Fruit fly (Drosophila melanogaster) whole organism, wandering third instar larva: ENCODE measurements around the gene TTLL1B.
A peak's percentile ranks its signal among the peaks of the same experiment; 100 is the strongest.

Source experiments
- Abd-B ChIP-seq: fragments of >200 bp; optimal IDR thresholded peaks from 2 replicates; lab custom pipeline; 2017; ENCODE audit warnings: missing biosample characterization, missing genetic modification characterization
- CG32264 ChIP-seq: fragments of 200-800 bp; sonication (Bioruptor generic); optimal IDR thresholded peaks from 2 replicates; lab custom pipeline; 2016; ENCODE audit warnings: missing biosample characterization, missing genetic modification characterization
- CG9705 ChIP-seq: fragments of 200-800 bp; sonication (Bioruptor generic); optimal IDR thresholded peaks from 2 replicates; lab custom pipeline; 2018; ENCODE audit warnings: missing biosample characterization, mild to moderate bottlenecking, missing genetic modification characterization
- CrebA ChIP-seq: fragments of 200-800 bp; sonication (Bioruptor generic); optimal IDR thresholded peaks from 2 replicates; lab custom pipeline; 2016; ENCODE audit warnings: missing biosample characterization, mild to moderate bottlenecking, missing genetic modification characterization, borderline replicate concordance
- Dif ChIP-seq: fragments of 200-275, 200-300 bp; sonication (Bioruptor generic); optimal IDR thresholded peaks from 2 replicates; lab custom pipeline; 2018; ENCODE audit warnings: missing biosample characterization, missing genetic modification characterization; ENCODE audit not compliant: partially characterized antibody
- GATAd ChIP-seq: sonication (Bioruptor generic); optimal IDR thresholded peaks from 2 replicates; lab custom pipeline; 2016; ENCODE audit warnings: missing biosample characterization, missing genetic modification characterization
- HLH106 ChIP-seq: fragments of 200-800 bp; optimal IDR thresholded peaks from 3 replicates; lab custom pipeline; 2019; ENCODE audit warnings: missing biosample characterization, mild to moderate bottlenecking, missing genetic modification characterization, moderate library complexity
- Hnf4 ChIP-seq: fragments of 200-800 bp; sonication (Bioruptor generic); optimal IDR thresholded peaks from 2 replicates; lab custom pipeline; 2016; ENCODE audit warnings: missing biosample characterization, mild to moderate bottlenecking, missing genetic modification characterization
- Hr83 ChIP-seq: fragments of 200-300 bp; sonication (Bioruptor generic); optimal IDR thresholded peaks from 2 replicates; lab custom pipeline; 2016; ENCODE audit warnings: missing biosample characterization, mild to moderate bottlenecking, missing genetic modification characterization, moderate library complexity; ENCODE audit not compliant: poor library complexity, severe bottlenecking
- Jra ChIP-seq: sonication (Bioruptor generic); optimal IDR thresholded peaks from 2 replicates; lab custom pipeline; 2016; ENCODE audit warnings: missing biosample characterization, missing genetic modification characterization
- Mio ChIP-seq: sonication (Bioruptor generic); optimal IDR thresholded peaks from 2 replicates; lab custom pipeline; 2016; ENCODE audit warnings: missing biosample characterization, missing genetic modification characterization
- Myc ChIP-seq: fragments of >200 bp; optimal IDR thresholded peaks from 2 replicates; lab custom pipeline; 2017
- N ChIP-seq: fragments of >200 bp; optimal IDR thresholded peaks from 2 replicates; lab custom pipeline; 2018; ENCODE audit warnings: missing biosample characterization, missing external identifiers, missing genetic modification characterization
- Rel ChIP-seq, 2 experiments: fragments of 200-800 bp; sonication (Bioruptor generic) in 1 of 2; optimal IDR thresholded peaks; 2 replicates in 1 of 2; 3 replicates in 1 of 2; lab custom pipeline; 2016 to 2019; ENCODE audit warnings: mild to moderate bottlenecking in 2 of 2, missing biosample characterization in 2 of 2, missing genetic modification characterization in 2 of 2, moderate library complexity in 1 of 2
- Vsx2 ChIP-seq: fragments of 200-300, 225-300 bp; sonication (Bioruptor generic); optimal IDR thresholded peaks from 2 replicates; lab custom pipeline; 2018; ENCODE audit warnings: missing biosample characterization, missing genetic modification characterization; ENCODE audit not compliant: partially characterized antibody
- br ChIP-seq: fragments of 200-800 bp; sonication (Bioruptor generic); optimal IDR thresholded peaks from 2 replicates; lab custom pipeline; 2016; ENCODE audit warnings: missing biosample characterization, missing genetic modification characterization
- dl ChIP-seq, 2 experiments: fragments of 175-275, 200-275 bp in 1 of 2; fragments of 200-275 bp in 1 of 2; sonication (Bioruptor generic); optimal IDR thresholded peaks; lab custom pipeline; 2018; ENCODE audit warnings: mild to moderate bottlenecking in 2 of 2, missing biosample characterization in 2 of 2, missing genetic modification characterization in 2 of 2, moderate library complexity in 2 of 2; ENCODE audit not compliant: partially characterized antibody in 2 of 2, insufficient read depth in 1 of 2
- dmrt93B ChIP-seq: fragments of 200-800 bp; sonication (Bioruptor generic); optimal IDR thresholded peaks from 2 replicates; lab custom pipeline; 2018; ENCODE audit warnings: missing biosample characterization, mild to moderate bottlenecking, missing genetic modification characterization
- dsf ChIP-seq: sonication (Bioruptor generic); optimal IDR thresholded peaks from 2 replicates; lab custom pipeline; 2016; ENCODE audit warnings: missing biosample characterization, missing genetic modification characterization, borderline replicate concordance
- foxo ChIP-seq, 2 experiments: fragments of 200-800 bp; sonication (Bioruptor generic); optimal IDR thresholded peaks; 2 replicates in 1 of 2; 3 replicates in 1 of 2; lab custom pipeline; 2016 to 2017; ENCODE audit warnings: missing biosample characterization in 2 of 2, missing genetic modification characterization in 2 of 2
- fru ChIP-seq: fragments of 200-800 bp; sonication (Bioruptor generic); optimal IDR thresholded peaks from 3 replicates; lab custom pipeline; 2016; ENCODE audit warnings: missing biosample characterization, mild to moderate bottlenecking, missing genetic modification characterization
- h ChIP-seq: fragments of 200-800 bp; sonication (Bioruptor generic); optimal IDR thresholded peaks from 3 replicates; lab custom pipeline; 2016; ENCODE audit warnings: missing biosample characterization, mild to moderate bottlenecking, missing genetic modification characterization
- jim ChIP-seq: fragments of 175-275, 200-325 bp; sonication (Bioruptor generic); optimal IDR thresholded peaks from 2 replicates; lab custom pipeline; 2016; ENCODE audit warnings: missing biosample characterization, mild to moderate bottlenecking, missing genetic modification characterization
- pan ChIP-seq: fragments of >200 bp; optimal IDR thresholded peaks from 2 replicates; lab custom pipeline; 2017
- psq ChIP-seq: fragments of 200-800 bp; sonication (Bioruptor generic); optimal IDR thresholded peaks from 3 replicates; lab custom pipeline; 2017; ENCODE audit warnings: missing biosample characterization, mild to moderate bottlenecking, missing genetic modification characterization, moderate library complexity
- rgr ChIP-seq: fragments of 200-800 bp; sonication (Bioruptor generic); optimal IDR thresholded peaks from 3 replicates; lab custom pipeline; 2016; ENCODE audit warnings: missing biosample characterization, mild to moderate bottlenecking, missing genetic modification characterization
- sage ChIP-seq: fragments of 200-800 bp; sonication (Bioruptor generic); optimal IDR thresholded peaks from 2 replicates; lab custom pipeline; 2016; ENCODE audit warnings: missing biosample characterization, mild to moderate bottlenecking, missing genetic modification characterization
- sv ChIP-seq: fragments of 200-800 bp; sonication (Bioruptor generic); optimal IDR thresholded peaks from 3 replicates; lab custom pipeline; 2016; ENCODE audit warnings: missing biosample characterization, missing genetic modification characterization
- tai ChIP-seq: sonication (Bioruptor generic); optimal IDR thresholded peaks from 2 replicates; lab custom pipeline; 2016; ENCODE audit warnings: missing biosample characterization, missing genetic modification characterization
- usp ChIP-seq: fragments of >200 bp; optimal IDR thresholded peaks from 2 replicates; lab custom pipeline; 2017; ENCODE audit warnings: missing biosample characterization, missing genetic modification characterization
- woc ChIP-seq: sonication (Bioruptor generic); optimal IDR thresholded peaks from 2 replicates; lab custom pipeline; 2016; ENCODE audit warnings: missing biosample characterization, mild to moderate bottlenecking, missing genetic modification characterization

Gene TTLL1B

dm6 chr3L:4690698-4691097, 42.6 kb downstream of the TTLL1B start (continued):
- peak; percentile 15 for TF ChIP-seq h (GFP tag; lab: Kevin White, UChicago)
- TF ChIP-seq Vsx2 (GFP tag; lab: Kevin White, UChicago), result no peak
- peak in 1 of 2 experiments; percentile 20 for TF ChIP-seq foxo (GFP tag; optimal IDR thresholded peaks at IDR 0.05; lab: Kevin White, UChicago)
- no peak for TF ChIP-seq fru (GFP tag; lab: Kevin White, UChicago)
- peak; percentile 23 for TF ChIP-seq rgr
- no peak for TF ChIP-seq pan (lab: Kevin White, UChicago)
- no peak for TF ChIP-seq Dif (GFP tag; lab: Kevin White, UChicago)
- TF ChIP-seq dsf, result no peak
- TF ChIP-seq tai (GFP tag; lab: Kevin White, UChicago), result peak; percentile 50
- TF ChIP-seq sage (GFP tag; lab: Kevin White, UChicago), result no peak
- TF ChIP-seq Myc (lab: Kevin White, UChicago), result peak; percentile 35

DNA sequence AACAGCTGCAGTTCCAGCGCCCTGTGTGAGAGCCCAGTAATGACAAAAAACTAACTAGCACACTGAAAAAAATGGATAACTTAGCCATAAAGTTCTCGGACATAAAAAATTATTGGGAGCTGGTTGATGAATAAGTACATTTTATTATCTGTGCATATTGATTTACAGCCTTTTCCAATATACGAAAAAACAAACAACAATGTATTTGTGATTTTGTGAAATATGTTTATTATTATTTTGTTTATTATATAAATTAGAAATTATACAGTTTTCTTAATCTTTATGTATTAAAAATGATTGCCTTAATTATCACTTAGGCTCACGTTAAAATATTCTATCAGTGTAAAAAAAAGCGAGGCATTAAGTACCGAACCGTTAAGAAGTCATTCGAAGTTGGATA, 43.7 kb downstream of the TTLL1B start:
- no peak for TF ChIP-seq CrebA (GFP tag; lab: Kevin White, UChicago)
- TF ChIP-seq Dif (GFP tag; lab: Kevin White, UChicago), result no peak
- no peak for TF ChIP-seq usp (GFP tag; lab: Kevin White, UChicago)
- no peak for TF ChIP-seq N (GFP tag; lab: Kevin White, UChicago)
- TF ChIP-seq br (GFP tag; lab: Kevin White, UChicago), result no peak
- TF ChIP-seq dmrt93B (GFP tag; lab: Kevin White, UChicago), result no peak
- no peak for TF ChIP-seq pan (lab: Kevin White, UChicago)
- no peak for TF ChIP-seq Hnf4 (GFP tag; lab: Kevin White, UChicago)
- no peak for TF ChIP-seq rgr
- no peak for TF ChIP-seq h (GFP tag; lab: Kevin White, UChicago)
- TF ChIP-seq tai (GFP tag; lab: Kevin White, UChicago), result no peak
- TF ChIP-seq Hr83 (GFP tag; lab: Kevin White, UChicago), result no peak
- no peak for TF ChIP-seq psq (GFP tag; lab: Kevin White, UChicago)
- TF ChIP-seq Mio, result no peak
- TF ChIP-seq fru (GFP tag; lab: Kevin White, UChicago), result no peak

- no peak for TF ChIP-seq Abd-B (GFP tag; lab: Kevin White, UChicago)
- TF ChIP-seq dl (GFP tag; optimal IDR thresholded peaks at IDR 0.05; lab: Kevin White, UChicago; ENCODE audit: insufficient read depth in 1 of 2, partially characterized antibody in 2 of 2), result peak in 1 of 2 experiments; percentile 51
- peak; percentile 44 for TF ChIP-seq Dif (GFP tag; lab: Kevin White, UChicago)
Measured at dm6 chr3L:4692177-4693134, 44.4 kb downstream of the TTLL1B start, which contains the start of gene RhoGEF64C. Gene RhoGEF64C, plus strand, starts transcription at chr3L:4692783.

DNA sequence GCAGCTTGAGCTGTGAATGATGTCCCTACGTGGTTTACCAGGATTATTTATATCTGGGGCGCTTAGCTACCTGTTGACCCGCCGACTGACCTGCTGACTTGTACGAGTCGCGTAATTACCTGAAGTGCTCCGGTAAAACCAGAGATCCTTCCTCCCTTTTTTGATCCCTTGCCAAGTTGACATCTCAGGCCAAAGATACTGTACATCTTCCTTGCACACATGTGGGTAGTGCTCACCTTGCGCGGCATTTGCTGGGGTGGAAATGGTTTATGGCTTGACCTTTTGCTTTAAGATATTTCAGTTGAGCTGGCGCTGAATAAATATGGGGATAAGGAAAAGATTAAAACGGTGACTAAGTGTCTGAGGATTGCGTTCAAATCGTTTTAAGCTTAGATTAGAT, 46.7 kb downstream of the TTLL1B start, which contains the start of gene CG15876:
CG15876 (minus strand) TSS at position 23 of the 400 bp plus-strand sequence.
- TF ChIP-seq dsf, result no peak
- no peak for TF ChIP-seq N (GFP tag; lab: Kevin White, UChicago)
- TF ChIP-seq foxo (GFP tag; optimal IDR thresholded peaks at IDR 0.05; lab: Kevin White, UChicago), result no peak
- no peak for TF ChIP-seq CG9705 (GFP tag; lab: Kevin White, UChicago)
- no peak for TF ChIP-seq HLH106 (tag; lab: Kevin White, UChicago)
- no peak for TF ChIP-seq CrebA (GFP tag; lab: Kevin White, UChicago)
- no peak for TF ChIP-seq Mio
- TF ChIP-seq dmrt93B (GFP tag; lab: Kevin White, UChicago), result no peak
- TF ChIP-seq usp (GFP tag; lab: Kevin White, UChicago), result no peak
- no peak for TF ChIP-seq h (GFP tag; lab: Kevin White, UChicago)
- TF ChIP-seq woc (GFP tag; lab: Kevin White, UChicago), result no peak
- no peak for TF ChIP-seq br (GFP tag; lab: Kevin White, UChicago)
- no peak for TF ChIP-seq Jra (GFP tag; lab: Kevin White, UChicago)

- no peak for TF ChIP-seq Hnf4 (GFP tag; lab: Kevin White, UChicago)
- no peak for TF ChIP-seq N (GFP tag; lab: Kevin White, UChicago)
- no peak for TF ChIP-seq br (GFP tag; lab: Kevin White, UChicago)
- no peak for TF ChIP-seq Rel (GFP tag; optimal IDR thresholded peaks at IDR 0.05; lab: Kevin White, UChicago)
- TF ChIP-seq Rel (tag; optimal IDR thresholded peaks at IDR 0.05; lab: Kevin White, UChicago), result no peak
- TF ChIP-seq h (GFP tag; lab: Kevin White, UChicago), result no peak
- no peak for TF ChIP-seq jim (GFP tag; lab: Kevin White, UChicago)
- TF ChIP-seq GATAd, result no peak
- no peak for TF ChIP-seq CrebA (GFP tag; lab: Kevin White, UChicago)
- TF ChIP-seq sv (GFP tag; lab: Kevin White, UChicago), result no peak
- no peak for TF ChIP-seq fru (GFP tag; lab: Kevin White, UChicago)
- TF ChIP-seq Mio, result no peak
- TF ChIP-seq Hr83 (GFP tag; lab: Kevin White, UChicago), result no peak
- TF ChIP-seq CG9705 (GFP tag; lab: Kevin White, UChicago), result no peak
- no peak for TF ChIP-seq Dif (GFP tag; lab: Kevin White, UChicago)
- TF ChIP-seq HLH106 (tag; lab: Kevin White, UChicago), result no peak
- no peak for TF ChIP-seq sage (GFP tag; lab: Kevin White, UChicago)
- TF ChIP-seq foxo (GFP tag; optimal IDR thresholded peaks at IDR 0.05; lab: Kevin White, UChicago), result no peak
- no peak for TF ChIP-seq Jra (GFP tag; lab: Kevin White, UChicago)
- TF ChIP-seq Vsx2 (GFP tag; lab: Kevin White, UChicago), result no peak
- TF ChIP-seq CG32264 (GFP tag; lab: Kevin White, UChicago), result no peak
Measured at dm6 chr3L:4696380-4696779, 48.3 kb downstream of the TTLL1B start.
